Fruit fly (Drosophila melanogaster): ENCODE results near the gene mfrn.

mfrn gene

DNA sequence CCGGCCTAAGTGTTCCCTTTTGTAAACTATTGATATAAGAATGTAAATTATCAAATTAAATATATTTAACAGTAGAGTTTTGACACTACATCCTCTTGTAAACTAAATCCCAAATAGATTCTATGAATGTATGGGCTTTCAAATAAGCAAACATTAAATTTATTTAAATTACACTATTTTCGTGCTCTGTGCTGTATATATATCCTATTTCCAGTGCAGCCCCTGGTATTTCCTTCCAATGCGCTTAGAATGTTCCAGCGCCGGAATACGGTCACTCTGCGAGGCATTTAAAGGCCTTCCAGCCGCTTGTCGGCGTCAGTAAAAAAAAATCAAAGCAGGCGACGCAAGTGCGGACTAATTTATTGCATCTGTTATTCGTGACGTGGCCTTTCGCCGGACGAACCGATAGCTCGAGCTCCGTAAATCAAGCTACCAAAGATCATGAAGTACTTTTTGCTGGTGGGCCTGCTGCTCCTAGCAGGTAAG lies 643 bp upstream of the mfrn start, which contains the start of gene Gp93 (continued):
- peak; percentile 18 for TF ChIP-seq her (GFP tag; optimal IDR thresholded peaks at IDR 0.05)
- no peak for TF ChIP-seq CG9609 (GFP tag; optimal IDR thresholded peaks at IDR 0.05)
- peak; percentile 49 for TF ChIP-seq CG12942 (GFP tag; optimal IDR thresholded peaks at IDR 0.05)
- peak; percentile 68 for TF ChIP-seq grau (tag; optimal IDR thresholded peaks at IDR 0.05)
- TF ChIP-seq CG11247 (GFP tag; IDR thresholded peaks at IDR 0.05), result peak; percentile 64
- TF ChIP-seq Ravus (GFP tag; IDR thresholded peaks at IDR 0.05), result no peak
- TF ChIP-seq CG15601 (tag; optimal IDR thresholded peaks at IDR 0.05), result no peak
- no peak for TF ChIP-seq Hey (tag; optimal IDR thresholded peaks at IDR 0.05)
- no peak for TF ChIP-seq lab (GFP tag; optimal IDR thresholded peaks at IDR 0.05)
- TF ChIP-seq CG10366 (GFP tag; IDR thresholded peaks at IDR 0.05), result peak; percentile 71
- TF ChIP-seq Oaz (GFP tag; IDR thresholded peaks at IDR 0.05), result peak; percentile 21; the same call in 1 of the 2 replicates
- TF ChIP-seq CG11093 (GFP tag; IDR thresholded peaks at IDR 0.05), result no peak; the same call in 2 of the 3 replicates
- TF ChIP-seq Atf6 (GFP tag; IDR thresholded peaks at IDR 0.05), result peak; percentile 62; the same call in 1 of the 2 replicates
- peak; percentile 74 for TF ChIP-seq CoRest (tag; optimal IDR thresholded peaks at IDR 0.05)
- peak; percentile 40; the same call in 1 of the 2 replicates for TF ChIP-seq stc (GFP tag; IDR thresholded peaks at IDR 0.05)
- TF ChIP-seq C15 (GFP tag; IDR thresholded peaks at IDR 0.05), result no peak
- TF ChIP-seq CG31365 (tag; optimal IDR thresholded peaks at IDR 0.05), result no peak
- peak; percentile 46 for TF ChIP-seq CG9817 (tag; optimal IDR thresholded peaks at IDR 0.05)
- TF ChIP-seq tio (GFP tag; optimal IDR thresholded peaks at IDR 0.05), result no peak
- peak; percentile 42 for TF ChIP-seq fd3F (GFP tag; optimal IDR thresholded peaks at IDR 0.05)
- TF ChIP-seq HHEX (GFP tag; optimal IDR thresholded peaks at IDR 0.05), result peak; percentile 37
- peak; percentile 70 for TF ChIP-seq CG8924 (tag; optimal IDR thresholded peaks at IDR 0.05)
- peak; percentile 28; the same call in 1 of the 3 replicates for TF ChIP-seq CG7357 (GFP tag; IDR thresholded peaks at IDR 0.05)
- TF ChIP-seq CG30020 (tag; optimal IDR thresholded peaks at IDR 0.05), result peak; percentile 47
- TF ChIP-seq sna (GFP tag; IDR thresholded peaks at IDR 0.05; ENCODE audit: partially characterized antibody), result no peak
- TF ChIP-seq tin (GFP tag; optimal IDR thresholded peaks at IDR 0.05), result peak; percentile 31
- peak; percentile 41 for TF ChIP-seq ems (GFP tag; optimal IDR thresholded peaks at IDR 0.05)
- TF ChIP-seq CG9876 (GFP tag; optimal IDR thresholded peaks at IDR 0.05), result no peak
- TF ChIP-seq tgo (GFP tag; IDR thresholded peaks at IDR 0.05), result peak; percentile 71; the same call in 2 of the 3 replicates
- TF ChIP-seq Lim3 (GFP tag; IDR thresholded peaks at IDR 0.05), result no peak
- TF ChIP-seq Gsc (GFP tag; IDR thresholded peaks at IDR 0.05), result no peak
- TF ChIP-seq Poxn (GFP tag; IDR thresholded peaks at IDR 0.05), result no peak
- TF ChIP-seq Awh (GFP tag; IDR thresholded peaks at IDR 0.05), result 0 out of 2 replicates have a peak, but pooled peaks have one; percentile 32
- TF ChIP-seq CG32767 (GFP tag; IDR thresholded peaks at IDR 0.05), result no peak; the same call in 1 of the 2 replicates
- TF ChIP-seq ind (GFP tag; optimal IDR thresholded peaks at IDR 0.05), result no peak
- no peak for TF ChIP-seq cwo (GFP tag; optimal IDR thresholded peaks at IDR 0.05)
- no peak for TF ChIP-seq Atf-2 (GFP tag; optimal IDR thresholded peaks at IDR 0.05)
- no peak for TF ChIP-seq BtbVII (GFP tag; optimal IDR thresholded peaks at IDR 0.05)
- peak; percentile 35 for TF ChIP-seq CG1603 (tag; optimal IDR thresholded peaks at IDR 0.05)
- no peak for TF ChIP-seq CG3995 (GFP tag; optimal IDR thresholded peaks at IDR 0.05)
- TF ChIP-seq Doc2 (GFP tag; IDR thresholded peaks at IDR 0.05), result no peak
- peak; percentile 22 for TF ChIP-seq CG10979 (tag; optimal IDR thresholded peaks at IDR 0.05)
- peak; percentile 95 for TF ChIP-seq sqz (GFP tag; optimal IDR thresholded peaks at IDR 0.05)
- TF ChIP-seq CG18476 (GFP tag; optimal IDR thresholded peaks at IDR 0.05), result no peak
- peak; percentile 15 for TF ChIP-seq pho (GFP tag; optimal IDR thresholded peaks at IDR 0.05)
- TF ChIP-seq Fer1 (GFP tag; optimal IDR thresholded peaks at IDR 0.05), result peak; percentile 39
- TF ChIP-seq Opbp (GFP tag; IDR thresholded peaks at IDR 0.05; ENCODE audit: partially characterized antibody), result peak; percentile 56; the same call in 1 of the 3 replicates
- TF ChIP-seq CG4424 (GFP tag; optimal IDR thresholded peaks at IDR 0.05), result peak; percentile 50
- TF ChIP-seq zen (tag; optimal IDR thresholded peaks at IDR 0.05), result peak; percentile 33
- peak; percentile 40; the same call in 1 of the 2 replicates for TF ChIP-seq CG7372 (GFP tag; IDR thresholded peaks at IDR 0.05)
- no peak for TF ChIP-seq fd102C (GFP tag; optimal IDR thresholded peaks at IDR 0.05)

All from whole organism, embryonic.